Worm (Caenorhabditis elegans) whole organism, early embryonic: ENCODE results near the gene mks-3.

Experiments used
- B0310.2 ChIP-seq: sonication (generic microtip); optimal IDR thresholded peaks from 2 replicates; lab custom pipeline; 2016; ENCODE audit warnings: mild to moderate bottlenecking, missing genetic modification characterization, missing compliant biosample characterization
- aly-1 ChIP-seq: sonication (generic microtip); optimal IDR thresholded peaks from 2 replicates; lab custom pipeline; 2016; ENCODE audit warnings: missing genetic modification characterization, missing compliant biosample characterization
- ama-1 ChIP-seq: fragments of 150-350 bp; optimal IDR thresholded peaks from 2 replicates; lab custom pipeline; 2014
- ceh-13 ChIP-seq: fragments of 200-800 bp; sonication (Bioruptor generic); optimal IDR thresholded peaks from 2 replicates; lab custom pipeline; 2018; ENCODE audit warnings: mild to moderate bottlenecking, missing genetic modification characterization, missing compliant biosample characterization
- ets-7 ChIP-seq: sonication (generic microtip); optimal IDR thresholded peaks from 2 replicates; lab custom pipeline; 2016; ENCODE audit warnings: missing genotype, missing genetic modification characterization, missing compliant biosample characterization
- flt-1 ChIP-seq: fragments of 200-800 bp; sonication (Bioruptor generic); IDR thresholded peaks from 2 replicates; pipeline ENCODE4 v1.3.6; 2022; ENCODE audit warnings: missing genetic modification characterization, missing compliant biosample characterization
- hnd-1 ChIP-seq: sonication (generic microtip); optimal IDR thresholded peaks from 2 replicates; lab custom pipeline; 2016; ENCODE audit warnings: missing genetic modification characterization, missing compliant biosample characterization
- pes-1 ChIP-seq: fragments of 200-800 bp; sonication (Bioruptor generic); IDR thresholded peaks from 2 replicates; pipeline ENCODE4 v1.3.6; 2022; ENCODE audit warnings: missing genetic modification reagents, missing genetic modification characterization, missing compliant biosample characterization
- tbx-11 ChIP-seq: fragments of 200-800 bp; sonication (Bioruptor generic); IDR thresholded peaks from 2 replicates; pipeline ENCODE4 v1.3.6; 2022; ENCODE audit warnings: missing genetic modification characterization, missing compliant biosample characterization
- tbx-37 ChIP-seq: fragments of 200-800 bp; sonication (Bioruptor generic); conservative IDR thresholded peaks from 2 replicates; pipeline ENCODE4 v1.3.6; 2022; ENCODE audit warnings: missing genetic modification reagents, missing genetic modification characterization, missing compliant biosample characterization
- tra-4 ChIP-seq: sonication (generic microtip); optimal IDR thresholded peaks from 2 replicates; lab custom pipeline; 2017; ENCODE audit warnings: missing genetic modification characterization, missing compliant biosample characterization

DNA sequence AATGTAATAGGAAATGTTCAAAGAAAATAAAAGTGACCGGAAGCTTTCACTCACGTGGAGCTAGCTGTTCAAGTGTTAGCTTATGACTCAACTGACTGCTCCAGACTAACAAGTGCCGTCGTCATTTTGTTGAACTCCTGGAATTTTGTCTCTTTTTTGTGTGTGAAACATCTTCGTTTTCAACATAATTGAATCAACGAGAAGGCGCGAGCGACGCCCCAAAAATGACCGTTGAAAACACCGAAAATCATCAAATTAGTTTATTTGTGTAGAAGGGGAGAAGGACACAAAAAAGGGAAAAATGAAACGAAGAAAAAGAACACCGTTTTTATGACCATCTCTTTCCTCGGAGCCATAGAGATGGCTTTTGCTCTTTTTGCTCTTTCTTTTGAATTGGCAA lies 28.0 kb downstream of the mks-3 start, which contains the start of gene ZK1290.14:
- TF ChIP-seq ama-1 (lab: Kevin White, UChicago), result no peak
- TF ChIP-seq flt-1 (GFP tag; lab: Robert Waterston, UW), result no peak
- TF ChIP-seq ets-7, result no peak
- TF ChIP-seq pes-1 (GFP tag; lab: Robert Waterston, UW), result no peak
- no peak for TF ChIP-seq ceh-13 (GFP tag; lab: Kevin White, UChicago)
- TF ChIP-seq hnd-1 (tag; lab: Kevin White, UChicago), result no peak
- no peak for TF ChIP-seq tra-4 (tag; lab: Kevin White, UChicago)
- no peak for TF ChIP-seq B0310.2 (tag; lab: Kevin White, UChicago)
- TF ChIP-seq tbx-11 (GFP tag; lab: Robert Waterston, UW), result no peak
- no peak for TF ChIP-seq aly-1 (tag; lab: Kevin White, UChicago)
- no peak for TF ChIP-seq tbx-37
